Worm (Caenorhabditis elegans) whole organism, early embryonic: ENCODE results near the gene C01G10.7.
"Not testable (repeated sequence)": the region's sequence is repeated elsewhere in the genome, so short reads cannot be mapped to it uniquely, and the experiment has no call there.

ENCODE experiments used
- B0310.2 ChIP-seq: sonication (generic microtip); optimal IDR thresholded peaks from 2 replicates; lab custom pipeline; 2016; ENCODE audit warnings: mild to moderate bottlenecking, missing genetic modification characterization, missing compliant biosample characterization
- F13C5.2 ChIP-seq: sonication (generic microtip); optimal IDR thresholded peaks from 2 replicates; lab custom pipeline; 2017; ENCODE audit warnings: mild to moderate bottlenecking, missing genetic modification characterization, inconsistent platforms, missing compliant biosample characterization
- aly-1 ChIP-seq: sonication (generic microtip); optimal IDR thresholded peaks from 2 replicates; lab custom pipeline; 2016; ENCODE audit warnings: missing genetic modification characterization, missing compliant biosample characterization
- ama-1 ChIP-seq: fragments of 150-350 bp; optimal IDR thresholded peaks from 2 replicates; lab custom pipeline; 2014
- ceh-13 ChIP-seq: fragments of 200-800 bp; sonication (Bioruptor generic); optimal IDR thresholded peaks from 2 replicates; lab custom pipeline; 2018; ENCODE audit warnings: mild to moderate bottlenecking, missing genetic modification characterization, missing compliant biosample characterization
- ceh-36 ChIP-seq: sonication (generic microtip); optimal IDR thresholded peaks from 2 replicates; lab custom pipeline; 2016; ENCODE audit warnings: missing genetic modification characterization, inconsistent platforms, missing compliant biosample characterization
- ets-7 ChIP-seq: sonication (generic microtip); optimal IDR thresholded peaks from 2 replicates; lab custom pipeline; 2016; ENCODE audit warnings: missing genotype, missing genetic modification characterization, missing compliant biosample characterization
- flt-1 ChIP-seq: fragments of 200-800 bp; sonication (Bioruptor generic); IDR thresholded peaks from 2 replicates; pipeline ENCODE4 v1.3.6; 2022; ENCODE audit warnings: missing genetic modification characterization, missing compliant biosample characterization
- hmbx-1 ChIP-seq: sonication (generic microtip); optimal IDR thresholded peaks from 2 replicates; lab custom pipeline; 2016; ENCODE audit warnings: mild to moderate bottlenecking, missing genetic modification characterization, missing compliant biosample characterization
- hmg-4 ChIP-seq: fragments of 200-800 bp; sonication (Bioruptor generic); optimal IDR thresholded peaks from 2 replicates; lab custom pipeline; 2018; ENCODE audit warnings: mild to moderate bottlenecking, missing genetic modification characterization, missing compliant biosample characterization
- hnd-1 ChIP-seq: sonication (generic microtip); optimal IDR thresholded peaks from 2 replicates; lab custom pipeline; 2016; ENCODE audit warnings: missing genetic modification characterization, missing compliant biosample characterization
- pes-1 ChIP-seq: fragments of 200-800 bp; sonication (Bioruptor generic); IDR thresholded peaks from 2 replicates; pipeline ENCODE4 v1.3.6; 2022; ENCODE audit warnings: missing genetic modification reagents, missing genetic modification characterization, missing compliant biosample characterization
- scrt-1 ChIP-seq: fragments of 200-800 bp; sonication (Bioruptor generic); IDR thresholded peaks from 2 replicates; pipeline ENCODE4 v1.3.6; 2022; ENCODE audit warnings: missing genetic modification characterization, missing compliant biosample characterization
- sea-1 ChIP-seq: fragments of 200-800 bp; sonication (Bioruptor generic); conservative IDR thresholded peaks from 2 replicates; pipeline ENCODE4 v1.3.6; 2022; ENCODE audit warnings: missing genetic modification characterization, missing compliant biosample characterization
- tbx-11 ChIP-seq: fragments of 200-800 bp; sonication (Bioruptor generic); IDR thresholded peaks from 2 replicates; pipeline ENCODE4 v1.3.6; 2022; ENCODE audit warnings: missing genetic modification characterization, missing compliant biosample characterization
- tbx-37 ChIP-seq: fragments of 200-800 bp; sonication (Bioruptor generic); conservative IDR thresholded peaks from 2 replicates; pipeline ENCODE4 v1.3.6; 2022; ENCODE audit warnings: missing genetic modification reagents, missing genetic modification characterization, missing compliant biosample characterization
- tra-4 ChIP-seq: sonication (generic microtip); optimal IDR thresholded peaks from 2 replicates; lab custom pipeline; 2017; ENCODE audit warnings: missing genetic modification characterization, missing compliant biosample characterization

C01G10.7 gene

DNA sequence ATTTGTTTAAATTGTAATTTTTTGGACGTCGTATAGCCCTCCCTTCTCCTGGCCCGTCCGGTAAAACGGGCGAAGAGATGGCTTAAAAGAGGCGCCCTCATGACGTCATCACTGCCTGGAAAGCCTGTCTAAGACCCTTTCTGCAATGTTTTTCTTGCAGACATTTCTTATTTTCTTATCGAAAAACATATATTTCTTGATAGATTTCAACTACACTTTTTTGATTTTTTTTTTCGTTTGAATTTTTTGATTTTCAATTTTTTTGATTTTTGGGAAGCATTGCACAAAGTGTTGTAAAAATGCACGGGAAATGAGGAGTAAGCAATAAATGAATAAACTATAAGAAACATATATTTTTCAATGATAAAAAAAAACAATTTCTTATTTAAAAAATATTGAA, 28.4 kb downstream of the C01G10.7 start, which contains the start of gene T01G5.6:
T01G5.6 (minus strand) TSS at position 101 of the 400 bp plus-strand sequence.
- TF ChIP-seq pes-1 (GFP tag; lab: Robert Waterston, UW) (no peak), ceh-13 (GFP tag; lab: Kevin White, UChicago) (no peak), scrt-1 (GFP tag; lab: Robert Waterston, UW) (no peak), hmbx-1 (tag; lab: Kevin White, UChicago) (no peak)

DNA sequence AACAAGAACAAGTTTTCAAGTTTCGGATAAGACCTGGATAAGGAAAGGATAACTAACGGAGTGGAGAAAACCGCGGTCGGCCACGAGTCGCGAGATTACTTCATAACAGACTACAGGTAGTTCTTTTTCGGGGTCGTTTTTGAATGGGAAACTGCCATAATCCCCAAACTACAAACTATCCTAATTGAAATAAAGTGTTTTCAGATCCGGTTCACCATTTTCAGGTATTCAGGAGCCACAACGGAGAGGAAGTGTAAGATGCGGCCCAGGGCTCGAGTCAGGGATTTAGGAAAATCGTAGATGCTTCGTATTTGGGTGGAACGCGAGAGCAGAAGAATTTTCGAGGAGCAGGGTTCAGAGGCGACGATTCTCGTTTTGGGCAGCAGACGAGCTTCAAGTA, 30.4 kb downstream of the C01G10.7 start, which contains the start of gene T01G5.8:
T01G5.8 (plus strand) TSS at position 301 of the 400 bp plus-strand sequence.
- TF ChIP-seq sea-1; aly-1; scrt-1 (GFP tag; lab: Robert Waterston, UW): not testable (repeated sequence)

DNA sequence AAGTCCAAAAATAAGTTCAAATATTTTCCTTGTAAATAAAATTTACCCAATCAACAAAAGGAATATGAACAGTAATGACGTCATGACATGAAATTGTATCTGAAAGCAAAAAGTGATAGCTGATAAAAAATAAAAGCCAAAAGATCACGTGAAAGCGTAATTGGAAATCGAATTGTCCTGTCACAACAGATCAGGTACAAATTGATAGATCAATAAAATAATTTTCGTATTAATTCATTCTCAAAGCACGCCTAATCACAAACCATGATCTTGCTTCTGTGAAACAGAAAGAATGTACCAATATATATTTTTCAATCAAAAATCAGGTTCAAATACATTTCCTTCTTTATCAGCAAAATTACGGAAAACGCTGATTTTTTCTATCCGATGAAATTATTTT, 34.0 kb downstream of the C01G10.7 start, which contains the start of gene flor-1:
flor-1 (minus strand) TSS at position 101 of the 400 bp plus-strand sequence.
- no peak for TF ChIP-seq F13C5.2 (tag; lab: Kevin White, UChicago)
- TF ChIP-seq sea-1: no peak
- TF ChIP-seq tra-4: no peak
- no peak for TF ChIP-seq hmg-4 (GFP tag; lab: Kevin White, UChicago)
- no peak for TF ChIP-seq ets-7 (tag; lab: Kevin White, UChicago)
- TF ChIP-seq aly-1: no peak
- TF ChIP-seq ceh-13 (GFP tag; lab: Kevin White, UChicago): no peak
- no peak for TF ChIP-seq scrt-1 (GFP tag; lab: Robert Waterston, UW)
- TF ChIP-seq ama-1 (lab: Kevin White, UChicago): no peak
- TF ChIP-seq pes-1 (GFP tag; lab: Robert Waterston, UW): no peak
- no peak for TF ChIP-seq hmbx-1 (tag; lab: Kevin White, UChicago)
- TF ChIP-seq ceh-36: no peak
- TF ChIP-seq hnd-1 (tag; lab: Kevin White, UChicago): no peak
- no peak for TF ChIP-seq tbx-11
- TF ChIP-seq tbx-37: no peak
- no peak for TF ChIP-seq flt-1
- no peak for TF ChIP-seq B0310.2

DNA sequence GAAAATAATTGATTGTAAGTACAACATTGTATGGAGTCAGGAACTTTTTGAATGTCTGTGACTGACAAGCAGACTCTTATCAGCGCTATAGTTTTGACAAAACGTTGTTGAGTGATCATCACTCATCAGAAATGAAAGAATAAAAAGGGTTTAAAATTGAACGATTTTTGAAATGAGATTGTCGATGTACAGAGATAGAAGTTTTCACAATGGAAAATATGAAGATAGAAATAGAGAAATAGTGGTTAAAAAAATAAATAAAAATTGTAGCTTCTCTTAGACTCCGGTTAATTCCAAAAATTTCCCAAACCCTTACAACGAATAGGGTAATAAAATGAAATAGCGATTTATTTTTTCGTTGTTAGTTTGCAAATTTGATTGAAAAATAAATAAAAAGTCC, 39.6 kb downstream of the C01G10.7 start, which contains the start of gene ugt-30:
ugt-30 (minus strand) TSS at position 101 of the 400 bp plus-strand sequence.
- TF ChIP-seq tbx-11; ets-7 (tag; lab: Kevin White, UChicago); tbx-37: not testable (repeated sequence)

DNA sequence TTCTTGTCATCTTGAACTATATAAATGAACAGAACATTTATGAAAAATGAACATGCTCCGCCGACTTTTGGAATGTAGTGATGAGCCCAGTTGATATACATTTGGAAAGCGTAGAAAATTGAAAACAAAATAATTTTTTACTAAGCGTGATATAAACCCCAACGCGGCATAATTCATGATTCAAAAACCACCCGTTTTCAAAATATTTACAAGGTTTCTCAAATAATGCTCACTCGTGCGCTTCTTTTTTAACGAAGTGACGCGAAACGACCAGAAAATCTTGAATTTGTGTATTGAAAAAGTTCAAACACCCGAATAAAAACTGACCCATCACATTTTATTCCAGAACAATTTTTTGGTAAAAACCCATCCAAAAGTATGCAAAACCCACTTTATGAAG, 41.9 kb downstream of the C01G10.7 start, which contains the start of gene srj-27:
srj-27 (minus strand) TSS at position 101 of the 400 bp plus-strand sequence.
- TF ChIP-seq pes-1 (GFP tag; lab: Robert Waterston, UW) (no peak), F13C5.2 (tag; lab: Kevin White, UChicago) (no peak), aly-1 (no peak), B0310.2 (no peak), flt-1 (no peak), tbx-37 (no peak), hnd-1 (tag; lab: Kevin White, UChicago) (no peak), ama-1 (lab: Kevin White, UChicago) (no peak), tra-4 (no peak), ets-7 (tag; lab: Kevin White, UChicago) (no peak), hmg-4 (GFP tag; lab: Kevin White, UChicago) (no peak), ceh-13 (GFP tag; lab: Kevin White, UChicago) (no peak)

DNA sequence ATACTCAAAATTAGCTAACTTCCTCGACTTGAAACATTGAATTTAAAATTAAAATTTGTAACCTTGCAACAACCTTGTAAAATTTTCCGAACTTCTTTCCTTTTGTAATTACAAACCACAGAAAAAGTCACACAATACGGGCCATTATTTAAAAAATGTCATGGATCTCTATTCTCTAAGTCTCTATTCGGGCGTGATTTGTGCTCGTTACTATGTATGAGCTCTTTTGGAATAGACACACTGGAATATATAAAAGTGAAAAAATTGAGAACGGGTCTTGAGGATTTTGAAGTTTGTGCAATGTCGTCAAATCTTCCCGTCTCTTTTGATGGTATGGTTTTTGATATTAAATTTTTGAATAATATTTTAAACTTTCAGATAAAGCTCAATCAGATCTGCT, 42.4 kb downstream of the C01G10.7 start, which contains the start of gene srr-7:
srr-7 (plus strand) TSS at position 301 of the 400 bp plus-strand sequence.
- no peak for TF ChIP-seq sea-1

DNA sequence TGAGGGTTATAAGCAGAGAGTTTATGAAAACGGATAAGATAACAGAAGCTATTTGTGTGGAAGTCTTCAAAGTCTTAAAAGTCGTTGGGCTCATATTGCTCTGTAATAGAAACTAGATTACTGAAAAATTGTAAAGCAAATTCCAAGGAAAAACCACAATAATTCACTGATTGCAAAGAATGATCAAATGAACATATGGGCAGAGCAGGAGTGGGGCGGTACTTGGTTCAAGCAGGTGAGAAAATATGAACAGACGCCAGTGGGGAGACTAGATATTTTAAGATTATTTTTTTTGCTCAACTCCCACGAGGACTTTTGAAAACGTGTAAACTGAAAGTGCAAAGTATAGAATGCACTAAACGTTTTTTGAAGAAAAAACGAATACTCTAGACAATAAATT, 46.9 kb downstream of the C01G10.7 start, which contains the start of gene str-171:
str-171 (minus strand) TSS at position 101 of the 400 bp plus-strand sequence.
- TF ChIP-seq ceh-13 (GFP tag; lab: Kevin White, UChicago): no peak
- no peak for TF ChIP-seq ets-7 (tag; lab: Kevin White, UChicago)
- no peak for TF ChIP-seq tbx-37
- no peak for TF ChIP-seq tra-4
- no peak for TF ChIP-seq aly-1
- TF ChIP-seq F13C5.2 (tag; lab: Kevin White, UChicago): no peak
- TF ChIP-seq sea-1: no peak
- TF ChIP-seq hmbx-1 (tag; lab: Kevin White, UChicago): no peak

DNA sequence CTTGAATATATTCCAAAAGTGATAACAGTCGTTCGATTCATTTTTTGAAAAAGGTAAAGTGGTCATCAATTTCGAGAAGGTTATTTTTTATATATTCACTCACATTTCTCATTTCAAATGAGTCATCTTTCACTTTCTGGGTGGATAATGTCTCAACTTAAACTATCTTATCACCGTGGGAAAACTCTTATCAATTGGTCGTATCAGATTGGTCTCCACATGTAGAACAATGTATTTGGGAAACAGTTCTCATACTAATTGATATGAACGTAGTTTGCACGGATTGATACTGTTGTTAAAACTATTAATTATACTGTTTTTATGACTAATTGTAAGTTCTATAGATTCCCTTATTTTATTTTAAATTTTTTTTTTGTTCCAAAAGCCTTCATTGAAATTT, 48.3 kb downstream of the C01G10.7 start:
- TF ChIP-seq tra-4: no peak
- TF ChIP-seq ets-7 (tag; lab: Kevin White, UChicago): no peak
- no peak for TF ChIP-seq flt-1
- no peak for TF ChIP-seq sea-1
- no peak for TF ChIP-seq hmbx-1 (tag; lab: Kevin White, UChicago)
- TF ChIP-seq scrt-1 (GFP tag; lab: Robert Waterston, UW): no peak
- TF ChIP-seq tbx-11: no peak
- no peak for TF ChIP-seq B0310.2
- no peak for TF ChIP-seq aly-1
- no peak for TF ChIP-seq hnd-1 (tag; lab: Kevin White, UChicago)
- TF ChIP-seq ceh-13 (GFP tag; lab: Kevin White, UChicago): no peak
